Fruit fly (Drosophila melanogaster): ENCODE data around the gene ppk22.

ppk22 gene

dm6 chr3R:24809576-24810279 is 49.9 kb downstream of the ppk22 start (continued):
- TF ChIP-seq Asciz (GFP tag; optimal IDR thresholded peaks at IDR 0.05) = peak; percentile 92
- peak; percentile 39 for TF ChIP-seq CG1529 (GFP tag; optimal IDR thresholded peaks at IDR 0.05)
- TF ChIP-seq ftz-f1 (GFP tag; optimal IDR thresholded peaks at IDR 0.05) = no peak
- TF ChIP-seq gsb-n (tag; optimal IDR thresholded peaks at IDR 0.05) = no peak
- TF ChIP-seq CG33213 (GFP tag; optimal IDR thresholded peaks at IDR 0.05) = peak; percentile 41
- no peak for TF ChIP-seq CG3847 (GFP tag; IDR thresholded peaks at IDR 0.05)
- peak; percentile 65 for TF ChIP-seq CG17359 (tag; optimal IDR thresholded peaks at IDR 0.05)
- TF ChIP-seq CG2875 (GFP tag; optimal IDR thresholded peaks at IDR 0.05) = peak; percentile 70
- no peak for TF ChIP-seq CG7372 (GFP tag; IDR thresholded peaks at IDR 0.05)
- peak; percentile 35 for TF ChIP-seq Nf-YB (GFP tag; optimal IDR thresholded peaks at IDR 0.05)
- TF ChIP-seq CG17829 (tag; optimal IDR thresholded peaks at IDR 0.05) = no peak
- TF ChIP-seq hkb (optimal IDR thresholded peaks at IDR 0.05) = no peak
- peak; percentile 33; the same call in 1 of the 2 replicates for TF ChIP-seq hkb (GFP tag; IDR thresholded peaks at IDR 0.05)
- peak; percentile 54 for TF ChIP-seq CG13424 (tag; optimal IDR thresholded peaks at IDR 0.05)
- TF ChIP-seq CG1233 (GFP tag; optimal IDR thresholded peaks at IDR 0.05) = peak; percentile 74
- TF ChIP-seq CG15514 (GFP tag; optimal IDR thresholded peaks at IDR 0.05) = peak; percentile 74
- TF ChIP-seq CG15696 (tag; optimal IDR thresholded peaks at IDR 0.05) = peak; percentile 54
- TF ChIP-seq CG14050 (GFP tag; IDR thresholded peaks at IDR 0.05) = no peak
- TF ChIP-seq bbx (GFP tag; IDR thresholded peaks at IDR 0.05; ENCODE audit: partially characterized antibody) = no peak
- peak; percentile 40 for TF ChIP-seq tup (GFP tag; optimal IDR thresholded peaks at IDR 0.05)
- TF ChIP-seq Hr78 (GFP tag; optimal IDR thresholded peaks at IDR 0.05) = peak in 1 of 2 experiments; percentile 33
- TF ChIP-seq Scr (GFP tag; IDR thresholded peaks at IDR 0.05; ENCODE audit: partially characterized antibody) = no peak
- peak; percentile 82 for TF ChIP-seq BtbVII (GFP tag; optimal IDR thresholded peaks at IDR 0.05)
- peak; percentile 40 for TF ChIP-seq CG8388 (GFP tag; optimal IDR thresholded peaks at IDR 0.05)
- no peak for TF ChIP-seq pros (GFP tag; optimal IDR thresholded peaks at IDR 0.05)
- TF ChIP-seq CG12299 (tag; optimal IDR thresholded peaks at IDR 0.05) = peak; percentile 65
- peak; percentile 59 for TF ChIP-seq CrebB (tag; optimal IDR thresholded peaks at IDR 0.05)
- peak; percentile 13 for TF ChIP-seq CG10979 (tag; optimal IDR thresholded peaks at IDR 0.05)
- TF ChIP-seq bab2 (GFP tag; optimal IDR thresholded peaks at IDR 0.05) = no peak
- TF ChIP-seq ash1 (GFP tag; optimal IDR thresholded peaks at IDR 0.05) = no peak
- TF ChIP-seq row (GFP tag; IDR thresholded peaks at IDR 0.05) = 0 out of 3 replicates have a peak, but pooled peaks have one; percentile 7
- no peak for TF ChIP-seq CG17361 (GFP tag; IDR thresholded peaks at IDR 0.05)
- no peak for TF ChIP-seq CG17568 (GFP tag; optimal IDR thresholded peaks at IDR 0.05)
- TF ChIP-seq CG7928 (GFP tag; optimal IDR thresholded peaks at IDR 0.05) = peak; percentile 3
- TF ChIP-seq Dek (tag; optimal IDR thresholded peaks at IDR 0.05) = peak; percentile 16
- peak; percentile 59 for TF ChIP-seq CG12071 (GFP tag; optimal IDR thresholded peaks at IDR 0.05)
- peak; percentile 71 for TF ChIP-seq CG7987 (GFP tag; optimal IDR thresholded peaks at IDR 0.05)
- 0 out of 3 replicates have a peak, but pooled peaks have one; percentile 11 for TF ChIP-seq CG11695 (GFP tag; IDR thresholded peaks at IDR 0.05)
- peak; percentile 12 for TF ChIP-seq dmrt11E (tag; optimal IDR thresholded peaks at IDR 0.05)
- TF ChIP-seq cas (GFP tag; IDR thresholded peaks at IDR 0.05) = no peak
- TF ChIP-seq Atf3 (GFP tag; optimal IDR thresholded peaks at IDR 0.05) = no peak
- TF ChIP-seq CG33557 (GFP tag; optimal IDR thresholded peaks at IDR 0.05) = peak; percentile 65
- no peak for TF ChIP-seq dan (GFP tag; IDR thresholded peaks at IDR 0.05)
- TF ChIP-seq run (tag; optimal IDR thresholded peaks at IDR 0.05) = peak; percentile 52
- TF ChIP-seq mirr (GFP tag; optimal IDR thresholded peaks at IDR 0.05) = peak; percentile 39
- TF ChIP-seq CG10431 (GFP tag; optimal IDR thresholded peaks at IDR 0.05) = peak; percentile 44
- TF ChIP-seq Fer1 (GFP tag; optimal IDR thresholded peaks at IDR 0.05) = peak; percentile 72
- TF ChIP-seq CG1602 (GFP tag; optimal IDR thresholded peaks at IDR 0.05) = no peak
